Worm (Caenorhabditis elegans) whole organism, L1 larva: Measurements from ENCODE around the gene K01D12.1.

Experiments
- C16A3.4 ChIP-seq: fragments of 150-350 bp; optimal IDR thresholded peaks from 2 replicates; lab custom pipeline; 2014; ENCODE audit warnings: missing biosample characterization, missing genetic modification characterization
- C34B4.2 ChIP-seq: sonication (generic microtip); optimal IDR thresholded peaks from 2 replicates; lab custom pipeline; 2017; ENCODE audit warnings: mild to moderate bottlenecking, missing genetic modification characterization, missing compliant biosample characterization
- F16B12.6 ChIP-seq: fragments of 150-350 bp; optimal IDR thresholded peaks from 2 replicates; lab custom pipeline; 2014; ENCODE audit warnings: missing biosample characterization, missing genetic modification characterization
- aha-1 ChIP-seq: fragments of 150-350 bp; optimal IDR thresholded peaks from 2 replicates; lab custom pipeline; 2014; ENCODE audit warnings: missing biosample characterization, missing genetic modification characterization
- alr-1 ChIP-seq: fragments of 200-800 bp; sonication (Bioruptor generic); optimal IDR thresholded peaks from 2 replicates; lab custom pipeline; 2018; ENCODE audit warnings: borderline replicate concordance, mild to moderate bottlenecking, missing genetic modification characterization, missing compliant biosample characterization
- aly-2 ChIP-seq: fragments of 150-350 bp; optimal IDR thresholded peaks from 2 replicates; lab custom pipeline; 2014; ENCODE audit warnings: missing biosample characterization, missing genetic modification characterization
- blmp-1 ChIP-seq: fragments of 150-350 bp; optimal IDR thresholded peaks from 2 replicates; lab custom pipeline; 2014; ENCODE audit warnings: missing biosample characterization, missing genetic modification characterization
- ceh-8 ChIP-seq: fragments of 200-800 bp; sonication (Bioruptor generic); optimal IDR thresholded peaks from 2 replicates; lab custom pipeline; 2018; ENCODE audit warnings: mild to moderate bottlenecking, missing genetic modification characterization, moderate library complexity, missing compliant biosample characterization
- ceh-82 ChIP-seq, 3 experiments: fragments of 150-350 bp in 1 of 3; sonication (generic microtip) in 2 of 3; optimal IDR thresholded peaks; 2 replicates each; lab custom pipeline; 2014 to 2017; ENCODE audit warnings: missing biosample characterization in 3 of 3, missing genetic modification characterization in 3 of 3
- ceh-88 ChIP-seq: fragments of 200-800 bp; sonication (Bioruptor generic); IDR thresholded peaks from 2 replicates; pipeline ENCODE4 v1.3.6; 2022; ENCODE audit warnings: missing genetic modification characterization, missing compliant biosample characterization
- dpl-1 ChIP-seq, 3 experiments: fragments of 150-350 bp in 2 of 3; sonication (generic microtip) in 1 of 3; optimal IDR thresholded peaks; 2 replicates each; lab custom pipeline; 2014 to 2017; ENCODE audit warnings: missing biosample characterization in 3 of 3, missing genetic modification characterization in 3 of 3, missing genetic modification reagents in 3 of 3
- dsc-1 ChIP-seq: sonication (generic microtip); optimal IDR thresholded peaks from 2 replicates; lab custom pipeline; 2016; ENCODE audit warnings: mild to moderate bottlenecking, missing genetic modification characterization, missing compliant biosample characterization
- efl-1 ChIP-seq, 4 experiments: fragments of 150-350 bp; optimal IDR thresholded peaks in 3 of 4; peaks in 1 of 4; 1 replicate in 1 of 4; 2 replicates in 3 of 4; lab custom pipeline; 2014; ENCODE audit warnings: missing biosample characterization in 2 of 4, missing genetic modification characterization in 2 of 4, missing genetic modification reagents in 2 of 4
- efl-3 ChIP-seq: fragments of 200-800 bp; sonication (Bioruptor generic); optimal IDR thresholded peaks from 2 replicates; lab custom pipeline; 2018; ENCODE audit warnings: mild to moderate bottlenecking, missing genetic modification characterization, missing compliant biosample characterization
- egl-27 ChIP-seq, 2 experiments: fragments of 150-350 bp in 1 of 2; sonication (generic microtip); optimal IDR thresholded peaks; 3 replicates each; lab custom pipeline; 2017 to 2018; ENCODE audit warnings: missing biosample characterization in 2 of 2, missing genetic modification characterization in 2 of 2, missing genetic modification reagents in 2 of 2
- elt-2 ChIP-seq: sonication (generic microtip); optimal IDR thresholded peaks from 2 replicates; lab custom pipeline; 2016; ENCODE audit warnings: missing genetic modification characterization, mild to moderate bottlenecking, inconsistent platforms, missing compliant biosample characterization, missing genetic modification reagents
- fkh-4 ChIP-seq: sonication (generic microtip); optimal IDR thresholded peaks from 2 replicates; lab custom pipeline; 2016; ENCODE audit warnings: missing compliant biosample characterization, missing genetic modification characterization, borderline replicate concordance
- fkh-8 ChIP-seq: sonication (generic microtip); optimal IDR thresholded peaks from 2 replicates; lab custom pipeline; 2016; ENCODE audit warnings: mild to moderate bottlenecking, missing genetic modification characterization, missing compliant biosample characterization
- fos-1 ChIP-seq: fragments of 150-350 bp; optimal IDR thresholded peaks from 2 replicates; lab custom pipeline; 2014; ENCODE audit warnings: missing biosample characterization, missing genetic modification characterization
- hlh-17 ChIP-seq: fragments of 200-800 bp; sonication (Bioruptor generic); optimal IDR thresholded peaks from 2 replicates; lab custom pipeline; 2018; ENCODE audit warnings: missing genetic modification characterization, mild to moderate bottlenecking, missing compliant biosample characterization, moderate library complexity, borderline replicate concordance
- hpl-2 ChIP-seq: fragments of 150-350 bp; optimal IDR thresholded peaks from 2 replicates; lab custom pipeline; 2014; ENCODE audit warnings: missing biosample characterization, missing genetic modification reagents, missing genetic modification characterization
- lin-15B ChIP-seq: fragments of 150-350 bp; sonication (generic microtip); optimal IDR thresholded peaks from 3 replicates; lab custom pipeline; 2014; ENCODE audit warnings: missing biosample characterization, missing genetic modification characterization
- lin-35 ChIP-seq, 2 experiments: fragments of 150-350 bp; optimal IDR thresholded peaks; 2 replicates each; lab custom pipeline; 2014; ENCODE audit warnings: missing biosample characterization in 2 of 2, missing genetic modification characterization in 2 of 2, missing genetic modification reagents in 2 of 2
- lsy-2 ChIP-seq, 2 experiments: fragments of 150-350 bp; optimal IDR thresholded peaks; 2 replicates each; lab custom pipeline; 2014; ENCODE audit warnings: missing biosample characterization in 2 of 2, missing genetic modification characterization in 2 of 2
- mab-9 ChIP-seq: fragments of 200-800 bp; sonication (Bioruptor generic); IDR thresholded peaks from 2 replicates; pipeline ENCODE4 v1.3.6; 2022; ENCODE audit warnings: missing genetic modification reagents, missing genetic modification characterization, missing compliant biosample characterization
- mep-1 ChIP-seq: fragments of 150-350 bp; optimal IDR thresholded peaks from 2 replicates; lab custom pipeline; 2014; ENCODE audit warnings: missing biosample characterization, missing genetic modification characterization
- nhr-19 ChIP-seq: fragments of 200-800 bp; sonication (Bioruptor generic); conservative IDR thresholded peaks from 2 replicates; pipeline ENCODE4 v1.3.6; 2022; ENCODE audit warnings: missing genetic modification characterization, missing compliant biosample characterization
- nhr-20 ChIP-seq: sonication (generic microtip); optimal IDR thresholded peaks from 2 replicates; lab custom pipeline; 2016; ENCODE audit warnings: mild to moderate bottlenecking, missing genetic modification characterization, missing compliant biosample characterization
- nhr-237 ChIP-seq: fragments of 150-350 bp; optimal IDR thresholded peaks from 2 replicates; lab custom pipeline; 2014; ENCODE audit warnings: missing biosample characterization, missing genetic modification characterization
- nhr-28 ChIP-seq: fragments of 150-350 bp; optimal IDR thresholded peaks from 2 replicates; lab custom pipeline; 2014; ENCODE audit warnings: missing biosample characterization, missing genetic modification characterization
- nhr-47 ChIP-seq: sonication (generic microtip); optimal IDR thresholded peaks from 2 replicates; lab custom pipeline; 2016; ENCODE audit warnings: mild to moderate bottlenecking, missing genetic modification characterization, moderate library complexity, missing compliant biosample characterization
- nhr-71 ChIP-seq: sonication (generic microtip); optimal IDR thresholded peaks from 2 replicates; lab custom pipeline; 2016; ENCODE audit warnings: mild to moderate bottlenecking, missing genetic modification characterization, moderate library complexity, missing compliant biosample characterization
- nhr-77 ChIP-seq: fragments of 150-350 bp; optimal IDR thresholded peaks from 2 replicates; lab custom pipeline; 2014; ENCODE audit warnings: missing biosample characterization, missing genetic modification characterization
- nhr-84 ChIP-seq: sonication (generic microtip); optimal IDR thresholded peaks from 2 replicates; lab custom pipeline; 2017; ENCODE audit warnings: missing biosample characterization, missing genetic modification characterization
- nhr-85 ChIP-seq: sonication (generic microtip); peaks from one replicate; lab custom pipeline; 2016; ENCODE audit warnings: missing genetic modification characterization, inconsistent platforms, missing compliant biosample characterization
- nhr-90 ChIP-seq: sonication (generic microtip); optimal IDR thresholded peaks from 2 replicates; lab custom pipeline; 2016; ENCODE audit warnings: mild to moderate bottlenecking, missing genetic modification characterization, missing compliant biosample characterization; ENCODE audit not compliant: poor library complexity
- pax-3 ChIP-seq: fragments of 200-800 bp; sonication (Bioruptor generic); optimal IDR thresholded peaks from 2 replicates; lab custom pipeline; 2018; ENCODE audit warnings: mild to moderate bottlenecking, missing genetic modification characterization, moderate library complexity, missing compliant biosample characterization
- skn-1 ChIP-seq: fragments of 150-350 bp; optimal IDR thresholded peaks from 2 replicates; lab custom pipeline; 2014; ENCODE audit warnings: missing biosample characterization, missing genetic modification characterization
- snu-23 ChIP-seq: sonication (generic microtip); optimal IDR thresholded peaks from 2 replicates; lab custom pipeline; 2016; ENCODE audit warnings: missing genetic modification characterization, missing compliant biosample characterization
- swsn-7 ChIP-seq: sonication (generic microtip); optimal IDR thresholded peaks from 2 replicates; lab custom pipeline; 2016; ENCODE audit warnings: missing genetic modification characterization, missing compliant biosample characterization
- tbx-2 ChIP-seq: sonication (generic microtip); optimal IDR thresholded peaks from 2 replicates; lab custom pipeline; 2016; ENCODE audit warnings: missing genetic modification characterization, missing compliant biosample characterization
- tlp-1 ChIP-seq: fragments of 150-350 bp; optimal IDR thresholded peaks from 2 replicates; lab custom pipeline; 2014; ENCODE audit warnings: missing biosample characterization, missing genetic modification characterization
- unc-98 ChIP-seq: fragments of 200-800 bp; sonication (Bioruptor generic); IDR thresholded peaks from 2 replicates; pipeline ENCODE4 v1.3.6; 2022; ENCODE audit warnings: missing genetic modification characterization, missing compliant biosample characterization
- vab-15 ChIP-seq: sonication (generic microtip); optimal IDR thresholded peaks from 2 replicates; lab custom pipeline; 2017; ENCODE audit warnings: missing genotype, mild to moderate bottlenecking, missing genetic modification characterization, missing compliant biosample characterization
- xbp-1 ChIP-seq: sonication (generic microtip); optimal IDR thresholded peaks from 2 replicates; lab custom pipeline; 2016; ENCODE audit warnings: missing genetic modification characterization, missing compliant biosample characterization

Gene K01D12.1

DNA sequence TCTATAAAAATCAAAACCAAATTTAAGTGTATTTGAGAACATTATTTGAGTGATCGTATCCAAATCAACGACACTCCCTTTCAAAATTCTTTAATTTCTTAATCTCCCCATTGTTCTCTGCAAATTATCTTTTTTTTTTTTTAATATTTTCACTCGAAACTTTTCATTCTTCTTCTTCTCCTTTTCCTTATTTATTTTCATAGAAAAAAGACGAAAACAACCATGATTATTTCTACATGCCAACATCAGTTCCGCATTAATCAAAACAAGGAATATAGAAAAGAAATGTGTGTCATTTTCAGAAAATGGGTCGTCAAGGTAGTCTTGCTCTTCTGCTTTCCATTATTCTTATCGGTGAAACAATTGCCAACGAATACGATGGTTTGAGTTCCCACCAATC lies 20.2 kb downstream of the K01D12.1 start, which contains the start of gene K01D12.5:
K01D12.5 (plus strand) TSS at position 301 of the 400 bp plus-strand sequence.
- no peak for TF ChIP-seq nhr-28 (tag; lab: Kevin White, UChicago)
- no peak for TF ChIP-seq fkh-4 (tag; lab: Kevin White, UChicago)

DNA sequence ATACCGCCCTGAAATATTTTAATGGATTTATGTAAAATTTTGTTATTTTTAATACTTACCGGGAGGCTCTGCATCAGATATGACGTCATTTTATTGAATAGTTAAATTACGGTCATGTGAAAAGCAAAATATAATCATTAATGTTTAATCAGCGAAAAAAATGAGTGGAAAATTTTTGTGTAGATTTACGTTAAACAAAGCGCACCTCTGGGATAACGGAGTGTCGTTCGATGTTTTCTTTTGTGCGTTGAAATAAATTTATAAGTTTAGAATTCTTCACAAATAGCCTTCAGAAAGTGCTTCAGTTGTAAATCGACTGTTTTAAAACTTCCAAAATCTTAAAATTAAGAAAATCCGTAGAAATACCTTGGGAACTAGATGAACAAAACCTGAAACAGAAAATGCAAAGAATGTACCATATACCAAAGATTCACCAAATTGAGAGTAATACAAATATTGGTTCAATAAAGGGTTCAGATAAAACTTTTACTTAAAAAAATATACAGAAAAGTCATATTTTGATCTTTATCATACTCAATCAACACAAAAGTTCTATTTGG lies 23.4 kb downstream of the K01D12.1 start, which contains the start of the genes K01D12.20 and miga-1:
K01D12.20 (minus strand) TSS at position 138 of the 560 bp plus-strand sequence.
miga-1 (minus strand) TSS at position 183 of the 560 bp plus-strand sequence.
- TF ChIP-seq mep-1 (tag; lab: Kevin White, UChicago) (peak; percentile 59), nhr-85 (no peak), swsn-7 (peak; percentile 43), lsy-2 (tag; optimal IDR thresholded peaks at IDR 0.05; lab: Kevin White, UChicago) (peak; percentile 55 to 62), tbx-2 (tag; lab: Kevin White, UChicago) (peak; percentile 31), unc-98 (GFP tag; lab: Robert Waterston, UW) (no peak), efl-1 (optimal IDR thresholded peaks at IDR 0.05; lab: Kevin White, UChicago) (peak; percentile 31 to 60), efl-1 (GFP tag; optimal IDR thresholded peaks at IDR 0.05 in 1 of 2; lab: Kevin White, UChicago) (peak; percentile 50 to 93), ceh-82 (tag; optimal IDR thresholded peaks at IDR 0.05; lab: Kevin White, UChicago) (peak in 2 of 3 experiments; percentile 8 to 11), elt-2 (peak; percentile 34), lin-35 (GFP tag; optimal IDR thresholded peaks at IDR 0.05; lab: Kevin White, UChicago) (peak; percentile 26 to 63), nhr-20 (tag; lab: Kevin White, UChicago) (peak; percentile 46), snu-23 (peak; percentile 57), dpl-1 (GFP tag; optimal IDR thresholded peaks at IDR 0.05; lab: Kevin White, UChicago) (peak; percentile 37 to 55 (median 46)), aly-2 (tag; lab: Kevin White, UChicago) (no peak), xbp-1 (tag; lab: Kevin White, UChicago) (peak; percentile 32), pax-3 (no peak), nhr-19 (GFP tag; lab: Robert Waterston, UW) (peak; percentile 22; the same call in 1 of the 2 replicates), blmp-1 (tag; lab: Kevin White, UChicago) (peak; percentile 25), C34B4.2 (tag; lab: Kevin White, UChicago) (no peak), nhr-47 (tag; lab: Kevin White, UChicago) (peak; percentile 56), skn-1 (tag; lab: Kevin White, UChicago) (peak; percentile 22), egl-27 (tag; optimal IDR thresholded peaks at IDR 0.05; lab: Kevin White, UChicago) (no peak), tlp-1 (tag; lab: Kevin White, UChicago) (no peak), nhr-90 (tag; lab: Kevin White, UChicago) (peak; percentile 49), nhr-71 (tag; lab: Kevin White, UChicago) (peak; percentile 42), lin-15B (tag; lab: Kevin White, UChicago) (peak; percentile 28), C16A3.4 (tag; lab: Kevin White, UChicago) (peak; percentile 56), nhr-237 (tag; lab: Kevin White, UChicago) (no peak), dsc-1 (tag; lab: Kevin White, UChicago) (peak; percentile 42)

DNA sequence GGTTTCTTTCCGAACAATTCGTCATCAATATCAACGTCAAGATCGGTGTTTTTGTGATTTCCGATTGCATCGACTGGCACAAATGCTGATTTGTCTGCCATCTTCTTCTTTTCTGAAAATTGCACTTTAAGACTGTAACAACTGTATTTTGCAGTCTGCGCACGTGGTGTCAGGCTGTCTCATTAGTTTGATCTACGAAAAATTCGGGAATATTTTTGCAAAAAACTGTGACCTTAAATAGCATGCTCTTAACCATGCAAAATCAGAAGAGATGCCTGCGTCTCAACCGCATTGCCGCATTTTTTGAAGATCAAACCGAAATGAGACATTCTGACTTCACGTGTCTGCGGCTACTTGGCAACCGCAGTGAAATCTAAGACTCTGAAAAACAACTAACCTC lies 24.0 kb downstream of the K01D12.1 start, which contains the start of gene K01D12.7:
K01D12.7 (minus strand) TSS at position 101 of the 400 bp plus-strand sequence.
- TF ChIP-seq fkh-8 (tag; lab: Kevin White, UChicago) (no peak), ceh-82 (tag; optimal IDR thresholded peaks at IDR 0.05; lab: Kevin White, UChicago) (no peak), alr-1 (no peak), ceh-88 (GFP tag; lab: Robert Waterston, UW) (no peak), swsn-7 (no peak)

DNA sequence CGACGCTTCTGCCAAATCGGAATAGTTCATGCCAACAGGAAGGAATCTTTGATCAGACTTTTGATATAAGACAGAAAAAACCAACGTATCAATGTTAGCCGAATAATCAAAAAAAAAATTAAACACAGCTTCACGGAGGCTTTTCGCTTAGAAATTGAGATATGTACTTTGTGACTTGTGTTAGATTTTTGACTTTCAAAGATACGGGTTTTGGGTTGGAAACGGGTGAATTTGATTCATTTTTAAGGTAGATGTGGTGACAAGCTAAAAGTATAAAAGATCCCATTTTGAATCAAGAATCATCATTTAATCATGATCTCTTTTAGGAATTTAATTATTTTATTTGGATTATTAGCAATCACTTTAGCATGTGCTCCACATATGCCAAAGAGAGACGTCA lies 25.0 kb downstream of the K01D12.1 start, which contains the start of gene K01D12.8:
K01D12.8 (plus strand) TSS at position 301 of the 400 bp plus-strand sequence.
- TF ChIP-seq fos-1 (tag; lab: Kevin White, UChicago) (no peak), efl-3 (GFP tag; lab: Kevin White, UChicago) (no peak), lsy-2 (tag; optimal IDR thresholded peaks at IDR 0.05; lab: Kevin White, UChicago) (no peak), hpl-2 (no peak), nhr-77 (tag; lab: Kevin White, UChicago) (no peak), mep-1 (tag; lab: Kevin White, UChicago) (no peak), unc-98 (GFP tag; lab: Robert Waterston, UW) (no peak), vab-15 (no peak), alr-1 (no peak), mab-9 (GFP tag; lab: Robert Waterston, UW) (no peak), F16B12.6 (tag; lab: Kevin White, UChicago) (no peak), aha-1 (tag; lab: Kevin White, UChicago) (no peak), nhr-19 (GFP tag; lab: Robert Waterston, UW) (no peak), ceh-8 (GFP tag; lab: Kevin White, UChicago) (no peak), nhr-84 (tag; lab: Kevin White, UChicago) (no peak), hlh-17 (GFP tag; lab: Kevin White, UChicago) (no peak), nhr-47 (tag; lab: Kevin White, UChicago) (no peak)
